Worm (Caenorhabditis elegans): ENCODE results near the gene R10D12.10.

DNA sequence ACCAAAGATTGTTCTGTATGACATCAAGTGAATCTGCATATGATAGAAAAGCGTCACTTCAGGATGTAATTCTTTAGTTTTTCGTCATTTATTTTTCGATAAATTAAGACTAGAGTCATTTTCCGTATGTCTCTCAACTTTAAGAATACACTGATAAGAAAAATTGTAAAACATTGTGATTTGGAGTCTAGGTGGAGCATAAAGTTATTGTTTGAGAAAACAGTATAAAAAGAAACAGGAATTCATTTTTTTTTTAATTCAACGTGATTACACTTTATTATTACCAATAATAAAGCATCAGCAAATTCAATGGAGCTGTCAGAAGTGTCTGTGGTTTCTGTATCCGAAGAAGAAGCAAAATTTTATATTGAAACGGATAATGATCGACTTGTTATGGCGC, 9.1 kb downstream of the R10D12.10 start, which contains the start of gene R10D12.6:
- TF ChIP-seq lin-11 (tag; optimal IDR thresholded peaks at IDR 0.05) = no peak
- no peak for TF ChIP-seq fkh-10 (GFP tag; optimal IDR thresholded peaks at IDR 0.05)
- TF ChIP-seq pax-1 (tag; optimal IDR thresholded peaks at IDR 0.05) = no peak
- no peak for TF ChIP-seq K09A11.1 (tag; optimal IDR thresholded peaks at IDR 0.05; ENCODE audit: insufficient read depth)
- no peak for TF ChIP-seq C38D4.7 (GFP tag; optimal IDR thresholded peaks at IDR 0.05)
- no peak for TF ChIP-seq sox-2 (GFP tag; IDR thresholded peaks at IDR 0.05)
- TF ChIP-seq ama-1 (optimal IDR thresholded peaks at IDR 0.05) = no peak
- TF ChIP-seq unc-3 (GFP tag; conservative IDR thresholded peaks at IDR 0.05) = no peak
- no peak for TF ChIP-seq unc-3 (tag; optimal IDR thresholded peaks at IDR 0.05)
- no peak for TF ChIP-seq ceh-34 (tag; optimal IDR thresholded peaks at IDR 0.05)
